Worm (Caenorhabditis elegans) whole organism, L1 larva: ENCODE measurements around the gene Y75B8A.33.
A peak's percentile ranks its signal among the peaks of the same experiment; 100 is the strongest.

Experiments used
- F16B12.6 ChIP-seq: fragments of 150-350 bp; optimal IDR thresholded peaks from 2 replicates; lab custom pipeline; 2014; ENCODE audit warnings: missing biosample characterization, missing genetic modification characterization
- Y116A8C.19 ChIP-seq: sonication (generic microtip); optimal IDR thresholded peaks from 2 replicates; lab custom pipeline; 2016; ENCODE audit warnings: missing compliant biosample characterization, missing genetic modification characterization, borderline replicate concordance
- aha-1 ChIP-seq: fragments of 150-350 bp; optimal IDR thresholded peaks from 2 replicates; lab custom pipeline; 2014; ENCODE audit warnings: missing biosample characterization, missing genetic modification characterization
- alr-1 ChIP-seq: fragments of 200-800 bp; sonication (Bioruptor generic); optimal IDR thresholded peaks from 2 replicates; lab custom pipeline; 2018; ENCODE audit warnings: borderline replicate concordance, mild to moderate bottlenecking, missing genetic modification characterization, missing compliant biosample characterization
- ceh-63 ChIP-seq: fragments of 200-800 bp; sonication (Bioruptor generic); optimal IDR thresholded peaks from 2 replicates; lab custom pipeline; 2018; ENCODE audit warnings: mild to moderate bottlenecking, missing genetic modification characterization, missing compliant biosample characterization
- ceh-82 ChIP-seq, 3 experiments: fragments of 150-350 bp in 1 of 3; sonication (generic microtip) in 2 of 3; optimal IDR thresholded peaks; 2 replicates each; lab custom pipeline; 2014 to 2017; ENCODE audit warnings: missing biosample characterization in 3 of 3, missing genetic modification characterization in 3 of 3
- dsc-1 ChIP-seq: sonication (generic microtip); optimal IDR thresholded peaks from 2 replicates; lab custom pipeline; 2016; ENCODE audit warnings: mild to moderate bottlenecking, missing genetic modification characterization, missing compliant biosample characterization
- efl-1 ChIP-seq, 4 experiments: fragments of 150-350 bp; optimal IDR thresholded peaks in 3 of 4; peaks in 1 of 4; 1 replicate in 1 of 4; 2 replicates in 3 of 4; lab custom pipeline; 2014; ENCODE audit warnings: missing biosample characterization in 2 of 4, missing genetic modification characterization in 2 of 4, missing genetic modification reagents in 2 of 4
- efl-3 ChIP-seq: fragments of 200-800 bp; sonication (Bioruptor generic); optimal IDR thresholded peaks from 2 replicates; lab custom pipeline; 2018; ENCODE audit warnings: mild to moderate bottlenecking, missing genetic modification characterization, missing compliant biosample characterization
- egl-13 ChIP-seq: sonication (generic microtip); optimal IDR thresholded peaks from 2 replicates; lab custom pipeline; 2016; ENCODE audit warnings: missing genotype, missing genetic modification reagents, missing genetic modification characterization, missing compliant biosample characterization
- elt-2 ChIP-seq: sonication (generic microtip); optimal IDR thresholded peaks from 2 replicates; lab custom pipeline; 2016; ENCODE audit warnings: missing genetic modification characterization, mild to moderate bottlenecking, inconsistent platforms, missing compliant biosample characterization, missing genetic modification reagents
- ets-5 ChIP-seq: fragments of 200-800 bp; sonication (Bioruptor generic); IDR thresholded peaks from 2 replicates; pipeline ENCODE4 v1.3.6; 2022; ENCODE audit warnings: missing genetic modification characterization, missing compliant biosample characterization
- fkh-4 ChIP-seq: sonication (generic microtip); optimal IDR thresholded peaks from 2 replicates; lab custom pipeline; 2016; ENCODE audit warnings: missing compliant biosample characterization, missing genetic modification characterization, borderline replicate concordance
- fos-1 ChIP-seq: fragments of 150-350 bp; optimal IDR thresholded peaks from 2 replicates; lab custom pipeline; 2014; ENCODE audit warnings: missing biosample characterization, missing genetic modification characterization
- grh-1 ChIP-seq: fragments of 200-800 bp; sonication (Bioruptor generic); IDR thresholded peaks from 2 replicates; pipeline ENCODE4 v1.3.6; 2022; ENCODE audit warnings: missing genetic modification reagents, missing genetic modification characterization, missing compliant biosample characterization
- hlh-17 ChIP-seq: fragments of 200-800 bp; sonication (Bioruptor generic); optimal IDR thresholded peaks from 2 replicates; lab custom pipeline; 2018; ENCODE audit warnings: missing genetic modification characterization, mild to moderate bottlenecking, missing compliant biosample characterization, moderate library complexity, borderline replicate concordance
- hlh-4 ChIP-seq: sonication (generic microtip); optimal IDR thresholded peaks from 2 replicates; lab custom pipeline; 2016; ENCODE audit warnings: mild to moderate bottlenecking, missing genetic modification characterization, missing compliant biosample characterization
- jun-1 ChIP-seq: fragments of 150-350 bp; optimal IDR thresholded peaks from 2 replicates; lab custom pipeline; 2014; ENCODE audit warnings: missing biosample characterization, missing genetic modification reagents, missing genetic modification characterization
- lin-35 ChIP-seq, 2 experiments: fragments of 150-350 bp; optimal IDR thresholded peaks; 2 replicates each; lab custom pipeline; 2014; ENCODE audit warnings: missing biosample characterization in 2 of 2, missing genetic modification characterization in 2 of 2, missing genetic modification reagents in 2 of 2
- lin-39 ChIP-seq: fragments of 150-350 bp; optimal IDR thresholded peaks from 2 replicates; lab custom pipeline; 2014; ENCODE audit warnings: missing biosample characterization, missing genetic modification reagents, missing genetic modification characterization
- mep-1 ChIP-seq: fragments of 150-350 bp; optimal IDR thresholded peaks from 2 replicates; lab custom pipeline; 2014; ENCODE audit warnings: missing biosample characterization, missing genetic modification characterization
- nhr-12 ChIP-seq: sonication (generic microtip); optimal IDR thresholded peaks from 2 replicates; lab custom pipeline; 2017; ENCODE audit warnings: missing biosample characterization, missing genetic modification characterization
- nhr-19 ChIP-seq: fragments of 200-800 bp; sonication (Bioruptor generic); conservative IDR thresholded peaks from 2 replicates; pipeline ENCODE4 v1.3.6; 2022; ENCODE audit warnings: missing genetic modification characterization, missing compliant biosample characterization
- nhr-237 ChIP-seq: fragments of 150-350 bp; optimal IDR thresholded peaks from 2 replicates; lab custom pipeline; 2014; ENCODE audit warnings: missing biosample characterization, missing genetic modification characterization
- nhr-28 ChIP-seq: fragments of 150-350 bp; optimal IDR thresholded peaks from 2 replicates; lab custom pipeline; 2014; ENCODE audit warnings: missing biosample characterization, missing genetic modification characterization
- nhr-71 ChIP-seq: sonication (generic microtip); optimal IDR thresholded peaks from 2 replicates; lab custom pipeline; 2016; ENCODE audit warnings: mild to moderate bottlenecking, missing genetic modification characterization, moderate library complexity, missing compliant biosample characterization
- nhr-76 ChIP-seq: sonication (generic microtip); optimal IDR thresholded peaks from 2 replicates; lab custom pipeline; 2017; ENCODE audit warnings: missing biosample characterization, missing genetic modification characterization
- nhr-77 ChIP-seq: fragments of 150-350 bp; optimal IDR thresholded peaks from 2 replicates; lab custom pipeline; 2014; ENCODE audit warnings: missing biosample characterization, missing genetic modification characterization
- nhr-84 ChIP-seq: sonication (generic microtip); optimal IDR thresholded peaks from 2 replicates; lab custom pipeline; 2017; ENCODE audit warnings: missing biosample characterization, missing genetic modification characterization
- nhr-90 ChIP-seq: sonication (generic microtip); optimal IDR thresholded peaks from 2 replicates; lab custom pipeline; 2016; ENCODE audit warnings: mild to moderate bottlenecking, missing genetic modification characterization, missing compliant biosample characterization; ENCODE audit not compliant: poor library complexity
- pag-3 ChIP-seq: sonication (generic microtip); optimal IDR thresholded peaks from 2 replicates; lab custom pipeline; 2017; ENCODE audit warnings: missing genetic modification characterization, mild to moderate bottlenecking, missing compliant biosample characterization, antibody characterized with exemption, borderline replicate concordance; ENCODE audit not compliant: insufficient read depth
- pax-3 ChIP-seq: fragments of 200-800 bp; sonication (Bioruptor generic); optimal IDR thresholded peaks from 2 replicates; lab custom pipeline; 2018; ENCODE audit warnings: mild to moderate bottlenecking, missing genetic modification characterization, moderate library complexity, missing compliant biosample characterization
- pqm-1 ChIP-seq: sonication (generic microtip); optimal IDR thresholded peaks from 3 replicates; lab custom pipeline; 2017; ENCODE audit warnings: missing biosample characterization, missing genetic modification characterization
- skn-1 ChIP-seq: fragments of 150-350 bp; optimal IDR thresholded peaks from 2 replicates; lab custom pipeline; 2014; ENCODE audit warnings: missing biosample characterization, missing genetic modification characterization
- snpc-4 ChIP-seq: fragments of 150-350 bp; optimal IDR thresholded peaks from 2 replicates; lab custom pipeline; 2014; ENCODE audit warnings: missing biosample characterization, missing genetic modification characterization
- sptf-1 ChIP-seq: fragments of 150-350 bp; optimal IDR thresholded peaks from 2 replicates; lab custom pipeline; 2014; ENCODE audit warnings: missing biosample characterization, missing genetic modification characterization
- sup-37 ChIP-seq: fragments of 200-800 bp; sonication (Bioruptor generic); optimal IDR thresholded peaks from 2 replicates; lab custom pipeline; 2018; ENCODE audit warnings: mild to moderate bottlenecking, missing genetic modification characterization, missing compliant biosample characterization
- swsn-7 ChIP-seq: sonication (generic microtip); optimal IDR thresholded peaks from 2 replicates; lab custom pipeline; 2016; ENCODE audit warnings: missing genetic modification characterization, missing compliant biosample characterization
- tbx-2 ChIP-seq: sonication (generic microtip); optimal IDR thresholded peaks from 2 replicates; lab custom pipeline; 2016; ENCODE audit warnings: missing genetic modification characterization, missing compliant biosample characterization
- tlp-1 ChIP-seq: fragments of 150-350 bp; optimal IDR thresholded peaks from 2 replicates; lab custom pipeline; 2014; ENCODE audit warnings: missing biosample characterization, missing genetic modification characterization
- unc-30 ChIP-seq: sonication (generic microtip); optimal IDR thresholded peaks from 2 replicates; lab custom pipeline; 2017; ENCODE audit warnings: missing biosample characterization, missing genetic modification characterization
- unc-86 ChIP-seq: sonication (generic microtip); optimal IDR thresholded peaks from 2 replicates; lab custom pipeline; 2016; ENCODE audit warnings: missing genetic modification characterization, missing compliant biosample characterization
- unc-98 ChIP-seq: fragments of 200-800 bp; sonication (Bioruptor generic); IDR thresholded peaks from 2 replicates; pipeline ENCODE4 v1.3.6; 2022; ENCODE audit warnings: missing genetic modification characterization, missing compliant biosample characterization
- vab-15 ChIP-seq: sonication (generic microtip); optimal IDR thresholded peaks from 2 replicates; lab custom pipeline; 2017; ENCODE audit warnings: missing genotype, mild to moderate bottlenecking, missing genetic modification characterization, missing compliant biosample characterization
- xbp-1 ChIP-seq: sonication (generic microtip); optimal IDR thresholded peaks from 2 replicates; lab custom pipeline; 2016; ENCODE audit warnings: missing genetic modification characterization, missing compliant biosample characterization
- ztf-11 ChIP-seq, 2 experiments: sonication (generic microtip); optimal IDR thresholded peaks; 2 replicates each; lab custom pipeline; 2016 to 2017; ENCODE audit warnings: missing genetic modification characterization in 2 of 2, missing biosample characterization in 1 of 2, missing compliant biosample characterization in 1 of 2

The Y75B8A.33 gene

DNA sequence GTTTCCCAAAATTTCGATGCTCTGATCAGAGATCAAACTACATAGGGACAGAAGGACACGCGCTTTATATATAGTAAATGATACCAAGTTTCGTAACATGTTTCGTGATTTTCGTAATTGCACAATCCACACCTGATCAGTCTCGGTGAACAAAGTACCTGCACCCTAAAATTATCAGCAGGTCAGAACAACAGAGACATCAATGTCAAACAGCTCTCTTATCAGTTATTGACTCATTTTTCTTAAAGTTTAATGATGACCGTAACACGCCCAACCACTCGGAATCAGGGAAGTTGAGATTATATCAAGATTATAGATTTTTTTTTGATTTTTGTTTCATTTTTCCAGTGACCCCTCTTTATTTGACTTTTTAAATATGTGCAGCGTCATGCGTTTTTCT lies 49.7 kb downstream of the Y75B8A.33 start:
- TF ChIP-seq unc-86 (no peak), pqm-1 (tag; lab: Kevin White, UChicago) (peak; percentile 64), fos-1 (no peak), ceh-63 (GFP tag; lab: Kevin White, UChicago) (no peak), hlh-17 (GFP tag; lab: Kevin White, UChicago) (no peak), mep-1 (tag; lab: Kevin White, UChicago) (no peak), xbp-1 (tag; lab: Kevin White, UChicago) (no peak), aha-1 (no peak), swsn-7 (tag; lab: Kevin White, UChicago) (no peak), alr-1 (tag; lab: Kevin White, UChicago) (no peak), skn-1 (no peak), hlh-4 (tag; lab: Kevin White, UChicago) (no peak), elt-2 (tag; lab: Kevin White, UChicago) (peak; percentile 86), pax-3 (peak; percentile 16), nhr-77 (tag; lab: Kevin White, UChicago) (no peak), nhr-71 (tag; lab: Kevin White, UChicago) (peak; percentile 15), jun-1 (tag; lab: Kevin White, UChicago) (peak; percentile 47), egl-13 (no peak), vab-15 (tag; lab: Kevin White, UChicago) (no peak), snpc-4 (tag; lab: Kevin White, UChicago) (no peak), tlp-1 (tag; lab: Kevin White, UChicago) (no peak), nhr-237 (tag; lab: Kevin White, UChicago) (no peak), tbx-2 (no peak), unc-30 (tag; lab: Kevin White, UChicago) (no peak), lin-39 (tag; lab: Kevin White, UChicago) (no peak), sup-37 (GFP tag; lab: Kevin White, UChicago) (no peak), efl-1 (optimal IDR thresholded peaks at IDR 0.05; lab: Kevin White, UChicago) (no peak), efl-1 (GFP tag; optimal IDR thresholded peaks at IDR 0.05 in 1 of 2; lab: Kevin White, UChicago) (peak in 1 of 2 experiments; percentile 76), grh-1 (GFP tag; lab: Robert Waterston, UW) (no peak), lin-35 (GFP tag; optimal IDR thresholded peaks at IDR 0.05; lab: Kevin White, UChicago) (peak in 1 of 2 experiments; percentile 30)

DNA sequence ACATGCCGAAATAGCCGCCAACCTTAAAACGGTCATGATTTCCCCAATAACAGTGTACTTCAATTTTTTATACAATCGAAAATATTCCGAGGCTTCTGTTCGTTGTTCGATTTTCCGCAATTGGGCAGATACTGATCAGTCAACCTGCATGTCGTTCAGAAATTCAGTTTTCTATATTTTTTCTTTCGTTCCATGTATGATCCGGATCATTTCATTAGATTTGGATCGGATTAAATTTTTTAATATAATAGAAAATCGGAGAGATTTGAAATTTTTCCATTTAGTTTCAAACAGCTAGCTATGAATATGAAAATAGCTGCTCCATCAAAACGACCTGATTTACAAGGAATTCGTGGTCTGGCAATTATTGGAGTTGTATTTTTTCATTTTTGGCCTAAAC lies 52.0 kb downstream of the Y75B8A.33 start, which contains the start of gene Y75B8A.37:
TSS of gene Y75B8A.37 (plus strand) at position 301 of the 400 bp plus-strand sequence.
- TF ChIP-seq sptf-1 (tag; lab: Kevin White, UChicago) (no peak), nhr-84 (tag; lab: Kevin White, UChicago) (no peak), nhr-90 (no peak), nhr-76 (no peak), fkh-4 (tag; lab: Kevin White, UChicago) (no peak), nhr-28 (tag; lab: Kevin White, UChicago) (no peak), nhr-19 (GFP tag; lab: Robert Waterston, UW) (no peak), nhr-237 (tag; lab: Kevin White, UChicago) (no peak), ztf-11 (tag; optimal IDR thresholded peaks at IDR 0.05; lab: Kevin White, UChicago) (no peak)

DNA sequence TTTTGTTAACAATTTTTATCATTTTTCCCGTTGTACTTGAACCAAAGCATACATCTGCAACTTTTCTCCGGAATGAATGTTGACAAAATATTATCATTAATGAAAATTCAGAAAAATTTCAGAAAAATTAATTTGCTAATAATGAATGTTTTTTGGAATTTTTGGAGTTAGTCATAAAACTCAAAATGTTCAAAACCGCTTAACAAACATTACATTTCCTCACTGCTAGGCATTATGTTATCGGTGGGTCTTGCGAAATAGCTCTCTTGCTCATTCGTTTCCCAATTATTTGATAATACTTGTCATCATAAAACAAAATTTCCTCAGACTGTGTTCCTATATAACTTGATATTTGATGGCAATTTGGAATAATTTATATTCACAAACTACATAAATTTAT lies 54.3 kb downstream of the Y75B8A.33 start, which contains the start of gene Y75B8A.39:
TSS of gene Y75B8A.39 (plus strand) at position 301 of the 400 bp plus-strand sequence.
- no peak for TF ChIP-seq nhr-71 (tag; lab: Kevin White, UChicago)
- TF ChIP-seq efl-3 (GFP tag; lab: Kevin White, UChicago) = no peak
- TF ChIP-seq nhr-12 (tag; lab: Kevin White, UChicago) = no peak
- no peak for TF ChIP-seq ets-5 (GFP tag; lab: Robert Waterston, UW)
- no peak for TF ChIP-seq egl-13
- TF ChIP-seq pag-3 (tag; lab: Kevin White, UChicago) = no peak
- no peak for TF ChIP-seq elt-2 (tag; lab: Kevin White, UChicago)
- TF ChIP-seq unc-98 (GFP tag; lab: Robert Waterston, UW) = no peak
- no peak for TF ChIP-seq ceh-82 (tag; optimal IDR thresholded peaks at IDR 0.05; lab: Kevin White, UChicago)
- no peak for TF ChIP-seq dsc-1 (tag; lab: Kevin White, UChicago)
- TF ChIP-seq F16B12.6 = no peak
- no peak for TF ChIP-seq Y116A8C.19 (tag; lab: Kevin White, UChicago)
- TF ChIP-seq, all 84 proteins: peak for 0
